ENCODE assay signal across 4 fruit fly cellular contexts in genomic region chr2L:623210-623873, dm6.
TF ChIP-seq lines count a peak whose summit lies in the region.

No protein-coding gene starts in this region.

- no peak for TF ChIP-seq CTCF in whole organism, embryonic (GFP tag; optimal IDR thresholded peaks at IDR 0.05; lab: Kevin White, UChicago)

TF ChIP-seq in whole organism, embryonic, 481 proteins besides CTCF, POLR2A, EP300 and RAD21:
- no peak for TF ChIP-seq Rx (GFP tag; IDR thresholded peaks at IDR 0.05; lab: Robert Waterston, UW)
- no peak for TF ChIP-seq HmgZ (tag; optimal IDR thresholded peaks at IDR 0.05; lab: Kevin White, UChicago)
- no peak for TF ChIP-seq Taf1 (GFP tag; IDR thresholded peaks at IDR 0.05; lab: Robert Waterston, UW)
- TF ChIP-seq en (GFP tag; optimal IDR thresholded peaks at IDR 0.05; lab: Kevin White, UChicago): no peak
- no peak for TF ChIP-seq CG4360 (GFP tag; IDR thresholded peaks at IDR 0.05; lab: Robert Waterston, UW)
- TF ChIP-seq CG18764 (GFP tag; optimal IDR thresholded peaks at IDR 0.05; lab: Kevin White, UChicago): no peak
- TF ChIP-seq ato (GFP tag; IDR thresholded peaks at IDR 0.05; lab: Robert Waterston, UW; ENCODE audit: partially characterized antibody): no peak
- no peak for TF ChIP-seq Side (GFP tag; optimal IDR thresholded peaks at IDR 0.05; lab: Kevin White, UChicago)
- TF ChIP-seq run (tag; optimal IDR thresholded peaks at IDR 0.05; lab: Kevin White, UChicago): no peak
- TF ChIP-seq corto (GFP tag; optimal IDR thresholded peaks at IDR 0.05; lab: Kevin White, UChicago): peak; percentile 49
- no peak for TF ChIP-seq CG18476 (GFP tag; optimal IDR thresholded peaks at IDR 0.05; lab: Kevin White, UChicago)
- TF ChIP-seq zen2 (GFP tag; IDR thresholded peaks at IDR 0.05; lab: Robert Waterston, UW; ENCODE audit: partially characterized antibody): no peak
- TF ChIP-seq lbe (GFP tag; optimal IDR thresholded peaks at IDR 0.05; lab: Kevin White, UChicago): peak; percentile 21
- no peak for TF ChIP-seq CG1233 (GFP tag; optimal IDR thresholded peaks at IDR 0.05; lab: Kevin White, UChicago)
- TF ChIP-seq Trl (optimal IDR thresholded peaks at IDR 0.05; lab: Kevin White, UChicago): no peak
- no peak for TF ChIP-seq Trl (GFP tag; optimal IDR thresholded peaks at IDR 0.05; lab: Kevin White, UChicago)
- TF ChIP-seq NFAT (GFP tag; IDR thresholded peaks at IDR 0.05; lab: Robert Waterston, UW): no peak
- no peak for TF ChIP-seq phol (tag; optimal IDR thresholded peaks at IDR 0.05; lab: Kevin White, UChicago)
- TF ChIP-seq salm (tag; optimal IDR thresholded peaks at IDR 0.05; lab: Kevin White, UChicago): no peak

TF ChIP-seq in whole organism, prepupa, 60 proteins besides CTCF, POLR2A, EP300 and RAD21 (continues in another document):
- TF ChIP-seq CG6808 (GFP tag; optimal IDR thresholded peaks at IDR 0.05; lab: Kevin White, UChicago): no peak
- no peak for TF ChIP-seq CG10669 (GFP tag; optimal IDR thresholded peaks at IDR 0.05; lab: Kevin White, UChicago)
- peak; percentile 39 for TF ChIP-seq cyc (GFP tag; optimal IDR thresholded peaks at IDR 0.05; lab: Kevin White, UChicago)
- no peak for TF ChIP-seq Eip75B (GFP tag; optimal IDR thresholded peaks at IDR 0.05; lab: Kevin White, UChicago)
- no peak for TF ChIP-seq CG8632 (GFP tag; optimal IDR thresholded peaks at IDR 0.05; lab: Kevin White, UChicago)
- peak; percentile 57 for TF ChIP-seq topi (GFP tag; optimal IDR thresholded peaks at IDR 0.05; lab: Kevin White, UChicago)
- TF ChIP-seq ss (GFP tag; optimal IDR thresholded peaks at IDR 0.05; lab: Kevin White, UChicago): peak in 1 of 2 experiments; percentile 37
- no peak for TF ChIP-seq Sox14 (GFP tag; optimal IDR thresholded peaks at IDR 0.05; lab: Kevin White, UChicago)
- no peak for TF ChIP-seq CG11294 (GFP tag; IDR thresholded peaks at IDR 0.05; lab: Robert Waterston, UW)
- TF ChIP-seq esn (GFP tag; optimal IDR thresholded peaks at IDR 0.05; lab: Kevin White, UChicago): peak; percentile 34
- TF ChIP-seq Met (GFP tag; optimal IDR thresholded peaks at IDR 0.05; lab: Kevin White, UChicago): peak; percentile 43
- TF ChIP-seq CG11902 (GFP tag; optimal IDR thresholded peaks at IDR 0.05; lab: Kevin White, UChicago): peak; percentile 15
- no peak for TF ChIP-seq CG6276 (GFP tag; optimal IDR thresholded peaks at IDR 0.05; lab: Kevin White, UChicago)
- no peak for TF ChIP-seq CG11762 (GFP tag; optimal IDR thresholded peaks at IDR 0.05; lab: Kevin White, UChicago; ENCODE audit: insufficient read depth)
- no peak for TF ChIP-seq CG16779 (tag; optimal IDR thresholded peaks at IDR 0.05; lab: Kevin White, UChicago)
- no peak for TF ChIP-seq CG6854 (GFP tag; optimal IDR thresholded peaks at IDR 0.05; lab: Kevin White, UChicago)
- no peak for TF ChIP-seq CG7368 (GFP tag; optimal IDR thresholded peaks at IDR 0.05; lab: Kevin White, UChicago)
- peak; percentile 55 for TF ChIP-seq Smox (GFP tag; optimal IDR thresholded peaks at IDR 0.05; lab: Kevin White, UChicago)
- TF ChIP-seq achi (GFP tag; optimal IDR thresholded peaks at IDR 0.05; lab: Kevin White, UChicago): peak; percentile 25
- 0 out of 3 replicates have a peak, but pooled peaks have one; percentile 39 for TF ChIP-seq CG6163 (GFP tag; IDR thresholded peaks at IDR 0.05; lab: Robert Waterston, UW)
- TF ChIP-seq fd59A (GFP tag; optimal IDR thresholded peaks at IDR 0.05; lab: Kevin White, UChicago): no peak
- no peak for TF ChIP-seq CG1621 (tag; optimal IDR thresholded peaks at IDR 0.05; lab: Kevin White, UChicago)
- no peak for TF ChIP-seq spab (GFP tag; optimal IDR thresholded peaks at IDR 0.05; lab: Kevin White, UChicago)
- no peak for TF ChIP-seq net (GFP tag; optimal IDR thresholded peaks at IDR 0.05; lab: Kevin White, UChicago)
- no peak for TF ChIP-seq Eip93F (GFP tag; optimal IDR thresholded peaks at IDR 0.05; lab: Kevin White, UChicago)

TF ChIP-seq in whole organism, pupa, 21 proteins besides CTCF, POLR2A, EP300 and RAD21:
- no peak for TF ChIP-seq Pif1B (GFP tag; optimal IDR thresholded peaks at IDR 0.05; lab: Kevin White, UChicago)
- no peak for TF ChIP-seq Pif1A (GFP tag; optimal IDR thresholded peaks at IDR 0.05; lab: Kevin White, UChicago)
- no peak for TF ChIP-seq CG34367 (tag; optimal IDR thresholded peaks at IDR 0.05; lab: Kevin White, UChicago)
- TF ChIP-seq CG12605 (GFP tag; IDR thresholded peaks at IDR 0.05; lab: Robert Waterston, UW): 0 out of 2 replicates have a peak, but pooled peaks have one; percentile 34
- TF ChIP-seq CG10348 (GFP tag; IDR thresholded peaks at IDR 0.05; lab: Robert Waterston, UW): no peak
- TF ChIP-seq CG8159 (tag; optimal IDR thresholded peaks at IDR 0.05; lab: Kevin White, UChicago): no peak
- TF ChIP-seq CG17806 (tag; optimal IDR thresholded peaks at IDR 0.05; lab: Kevin White, UChicago): no peak
- no peak for TF ChIP-seq CG15710 (tag; optimal IDR thresholded peaks at IDR 0.05; lab: Kevin White, UChicago)
- peak; percentile 38 for TF ChIP-seq EcR (GFP tag; optimal IDR thresholded peaks at IDR 0.05; lab: Kevin White, UChicago)
- no peak for TF ChIP-seq rn (GFP tag; IDR thresholded peaks at IDR 0.05; lab: Robert Waterston, UW)
- TF ChIP-seq CG13204 (GFP tag; optimal IDR thresholded peaks at IDR 0.05; lab: Kevin White, UChicago): peak; percentile 50
- TF ChIP-seq Snoo (tag; optimal IDR thresholded peaks at IDR 0.05; lab: Kevin White, UChicago): no peak
- TF ChIP-seq CG14655 (GFP tag; optimal IDR thresholded peaks at IDR 0.05; lab: Kevin White, UChicago): peak; percentile 17
- no peak for TF ChIP-seq CG9948 (tag; optimal IDR thresholded peaks at IDR 0.05; lab: Kevin White, UChicago)
- no peak for TF ChIP-seq fd96Ca (GFP tag; IDR thresholded peaks at IDR 0.05; lab: Robert Waterston, UW)
- no peak for TF ChIP-seq Ets98B (GFP tag; IDR thresholded peaks at IDR 0.05; lab: Robert Waterston, UW)
- no peak for TF ChIP-seq CG32121 (GFP tag; IDR thresholded peaks at IDR 0.05; lab: Robert Waterston, UW)
- TF ChIP-seq D1 (tag; optimal IDR thresholded peaks at IDR 0.05; lab: Kevin White, UChicago): no peak
- TF ChIP-seq CG4496 (GFP tag; IDR thresholded peaks at IDR 0.05; lab: Robert Waterston, UW): no peak
TF ChIP-seq in whole organism, pupa: peak in this region for 4.

TF ChIP-seq in whole organism, wandering third instar larva, 38 proteins besides CTCF, POLR2A, EP300 and RAD21:
- peak in 1 of 2 experiments; percentile 60 for TF ChIP-seq foxo (GFP tag; optimal IDR thresholded peaks at IDR 0.05; lab: Kevin White, UChicago)
- TF ChIP-seq dsf (GFP tag; optimal IDR thresholded peaks at IDR 0.05; lab: Kevin White, UChicago; ENCODE audit: borderline replicate concordance): no peak
- peak; percentile 75 for TF ChIP-seq Vsx2 (GFP tag; optimal IDR thresholded peaks at IDR 0.05; lab: Kevin White, UChicago; ENCODE audit: partially characterized antibody)
- TF ChIP-seq lola (GFP tag; optimal IDR thresholded peaks at IDR 0.05; lab: Kevin White, UChicago): no peak
- no peak for TF ChIP-seq CG9705 (GFP tag; optimal IDR thresholded peaks at IDR 0.05; lab: Kevin White, UChicago)
- peak; percentile 11 for TF ChIP-seq Dif (GFP tag; optimal IDR thresholded peaks at IDR 0.05; lab: Kevin White, UChicago; ENCODE audit: partially characterized antibody)
- peak; percentile 59 for TF ChIP-seq rgr (GFP tag; optimal IDR thresholded peaks at IDR 0.05; lab: Kevin White, UChicago)
- no peak for TF ChIP-seq sage (GFP tag; optimal IDR thresholded peaks at IDR 0.05; lab: Kevin White, UChicago)
- peak; percentile 23 for TF ChIP-seq psq (GFP tag; optimal IDR thresholded peaks at IDR 0.05; lab: Kevin White, UChicago)
- TF ChIP-seq woc (GFP tag; optimal IDR thresholded peaks at IDR 0.05; lab: Kevin White, UChicago): peak; percentile 64
- peak; percentile 62 for TF ChIP-seq ey (GFP tag; optimal IDR thresholded peaks at IDR 0.05; lab: Kevin White, UChicago)
- peak; percentile 74 for TF ChIP-seq h (GFP tag; optimal IDR thresholded peaks at IDR 0.05; lab: Kevin White, UChicago)
- TF ChIP-seq Hr83 (GFP tag; optimal IDR thresholded peaks at IDR 0.05; lab: Kevin White, UChicago; ENCODE audit: poor library complexity, severe bottlenecking): peak; percentile 31
- peak; percentile 53 for TF ChIP-seq fru (GFP tag; optimal IDR thresholded peaks at IDR 0.05; lab: Kevin White, UChicago)
- TF ChIP-seq OdsH (GFP tag; optimal IDR thresholded peaks at IDR 0.05; lab: Kevin White, UChicago): peak; percentile 30
TF ChIP-seq in whole organism, wandering third instar larva: peak in this region for 11.

Comparison
In these comparisons a context has a peak if more than half of its experiments do, and no peak if none do; other contexts are left out.
1. Of the 7 proteins assayed by ChIP-seq in both whole organism, embryonic and whole organism, prepupa: peak only in whole organism, embryonic: none; only in whole organism, prepupa: Hr39 and Sox102F; in both: none; in neither: 5.